Fruit fly (Drosophila melanogaster): Measurements from ENCODE around the gene CG6324.

Gene CG6324

DNA sequence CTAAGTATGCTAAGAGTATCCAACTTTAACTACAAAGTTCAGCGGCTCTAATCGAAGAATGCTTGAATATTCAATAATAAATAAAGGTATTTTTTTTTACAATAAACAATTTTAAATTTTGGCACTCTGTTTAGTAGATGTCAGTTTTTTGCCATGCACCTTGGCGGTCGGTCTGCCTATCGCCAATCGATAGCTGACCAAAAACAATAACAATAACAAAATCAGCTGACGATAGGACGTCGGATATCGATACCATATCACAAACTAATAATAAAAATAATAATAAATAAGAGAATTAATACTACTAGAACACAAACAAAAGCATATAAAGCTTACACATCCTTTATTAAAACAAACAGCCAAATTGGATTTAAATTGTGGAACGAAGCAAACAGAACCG is 10.8 kb downstream of the CG6324 start, which contains the start of gene Gmap (continued):
- TF ChIP-seq Asciz (GFP tag; optimal IDR thresholded peaks at IDR 0.05), result no peak
- TF ChIP-seq pzg (GFP tag; optimal IDR thresholded peaks at IDR 0.05), result peak; percentile 60
- TF ChIP-seq CG9797 (GFP tag; optimal IDR thresholded peaks at IDR 0.05), result no peak
- no peak for TF ChIP-seq eve (GFP tag; optimal IDR thresholded peaks at IDR 0.05)
- no peak for TF ChIP-seq Kr (GFP tag; optimal IDR thresholded peaks at IDR 0.05)
- TF ChIP-seq bsh (GFP tag; optimal IDR thresholded peaks at IDR 0.05), result no peak
- TF ChIP-seq cato (GFP tag; optimal IDR thresholded peaks at IDR 0.05; ENCODE audit: borderline replicate concordance), result no peak
- TF ChIP-seq NK7.1 (GFP tag; optimal IDR thresholded peaks at IDR 0.05), result no peak
- TF ChIP-seq CG11695 (GFP tag; IDR thresholded peaks at IDR 0.05), result no peak
- TF ChIP-seq CG12219 (GFP tag; optimal IDR thresholded peaks at IDR 0.05), result no peak
- peak; percentile 9 for TF ChIP-seq CG1603 (tag; optimal IDR thresholded peaks at IDR 0.05)
- TF ChIP-seq CG15479 (GFP tag; optimal IDR thresholded peaks at IDR 0.05), result no peak
- TF ChIP-seq Usf (GFP tag; optimal IDR thresholded peaks at IDR 0.05), result no peak
- no peak for TF ChIP-seq zen (tag; optimal IDR thresholded peaks at IDR 0.05)
- TF ChIP-seq Scr (GFP tag; IDR thresholded peaks at IDR 0.05; ENCODE audit: partially characterized antibody), result peak; percentile 80
- no peak for TF ChIP-seq Bdp1 (GFP tag; optimal IDR thresholded peaks at IDR 0.05)
- TF ChIP-seq CG10543 (GFP tag; optimal IDR thresholded peaks at IDR 0.05), result no peak
- no peak for TF ChIP-seq CG4404 (GFP tag; IDR thresholded peaks at IDR 0.05)
- TF ChIP-seq sim (GFP tag; IDR thresholded peaks at IDR 0.05), result no peak
- peak; percentile 78 for TF ChIP-seq zen2 (GFP tag; IDR thresholded peaks at IDR 0.05; ENCODE audit: partially characterized antibody)
- TF ChIP-seq CG5245 (GFP tag; optimal IDR thresholded peaks at IDR 0.05), result no peak
- TF ChIP-seq CG3163 (GFP tag; optimal IDR thresholded peaks at IDR 0.05), result no peak
- no peak for TF ChIP-seq bigmax (GFP tag; optimal IDR thresholded peaks at IDR 0.05)
- TF ChIP-seq fd102C (GFP tag; optimal IDR thresholded peaks at IDR 0.05), result no peak
- no peak for TF ChIP-seq CG15696 (tag; optimal IDR thresholded peaks at IDR 0.05)
- TF ChIP-seq CG2712 (tag; optimal IDR thresholded peaks at IDR 0.05), result peak; percentile 3
- TF ChIP-seq fd3F (GFP tag; optimal IDR thresholded peaks at IDR 0.05), result no peak
- TF ChIP-seq CG11696 (GFP tag; IDR thresholded peaks at IDR 0.05), result no peak
- TF ChIP-seq inv (GFP tag; IDR thresholded peaks at IDR 0.05; ENCODE audit: partially characterized antibody), result peak; percentile 68
- peak; percentile 88 for TF ChIP-seq CG34224 (GFP tag; IDR thresholded peaks at IDR 0.05; ENCODE audit: partially characterized antibody)
- TF ChIP-seq D (optimal IDR thresholded peaks at IDR 0.05), result no peak
- no peak for TF ChIP-seq D (GFP tag; optimal IDR thresholded peaks at IDR 0.05)
- no peak for TF ChIP-seq C15 (GFP tag; IDR thresholded peaks at IDR 0.05)
- no peak for TF ChIP-seq CG4730 (GFP tag; IDR thresholded peaks at IDR 0.05)
- TF ChIP-seq CrebB (tag; optimal IDR thresholded peaks at IDR 0.05), result no peak
- no peak for TF ChIP-seq ac (GFP tag; optimal IDR thresholded peaks at IDR 0.05)
- TF ChIP-seq NC2β (GFP tag; optimal IDR thresholded peaks at IDR 0.05), result no peak
- TF ChIP-seq CG14860 (GFP tag; IDR thresholded peaks at IDR 0.05; ENCODE audit: partially characterized antibody), result peak; percentile 87
- no peak for TF ChIP-seq CG17186 (GFP tag; optimal IDR thresholded peaks at IDR 0.05)
- TF ChIP-seq Dbx (GFP tag; IDR thresholded peaks at IDR 0.05), result no peak
- TF ChIP-seq CG17385 (GFP tag; optimal IDR thresholded peaks at IDR 0.05), result no peak
- no peak for TF ChIP-seq pum (GFP tag; optimal IDR thresholded peaks at IDR 0.05)
- TF ChIP-seq Opbp (GFP tag; IDR thresholded peaks at IDR 0.05; ENCODE audit: partially characterized antibody), result peak; percentile 80; the same call in 2 of the 3 replicates
- TF ChIP-seq luna (GFP tag; optimal IDR thresholded peaks at IDR 0.05), result no peak
- TF ChIP-seq sisA (GFP tag; IDR thresholded peaks at IDR 0.05), result no peak
- TF ChIP-seq CG9817 (tag; optimal IDR thresholded peaks at IDR 0.05), result no peak
- TF ChIP-seq bab2 (GFP tag; optimal IDR thresholded peaks at IDR 0.05), result no peak
- TF ChIP-seq slbo (GFP tag; IDR thresholded peaks at IDR 0.05), result no peak
- TF ChIP-seq Fer2 (tag; optimal IDR thresholded peaks at IDR 0.05), result no peak
- TF ChIP-seq ssp (GFP tag; IDR thresholded peaks at IDR 0.05), result no peak
- peak; percentile 85 for TF ChIP-seq Dp (GFP tag; optimal IDR thresholded peaks at IDR 0.05)
